Worm (Caenorhabditis elegans): ENCODE data around the gene kvs-2.

DNA sequence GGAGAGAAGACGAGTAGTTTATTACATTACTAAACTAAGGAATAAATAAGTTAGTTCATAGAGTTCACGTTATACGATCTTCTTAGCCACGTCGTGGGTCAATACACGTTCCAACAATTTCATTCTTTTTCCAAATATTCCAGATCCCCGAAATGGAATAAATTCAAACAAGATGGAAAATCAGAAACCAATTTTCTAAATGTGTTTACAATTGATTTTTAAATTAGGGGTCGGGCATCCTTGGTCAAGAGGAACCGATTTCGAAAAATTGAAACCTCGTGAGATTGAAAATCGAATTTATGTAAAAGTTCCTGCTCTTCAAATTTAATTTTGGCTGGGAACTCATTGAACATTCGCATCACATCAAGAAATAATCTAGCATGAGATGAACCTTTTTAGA lies 48.9 kb downstream of the kvs-2 start:
- TF ChIP-seq F55B11.4 (tag; optimal IDR thresholded peaks at IDR 0.05; ENCODE audit: borderline replicate concordance, insufficient read depth) (no peak), snpc-1.1 (tag; optimal IDR thresholded peaks at IDR 0.05; ENCODE audit: insufficient read depth) (no peak), ama-1 (optimal IDR thresholded peaks at IDR 0.05) (no peak), ama-1 (GFP tag; optimal IDR thresholded peaks at IDR 0.05) (no peak), nfya-2 (GFP tag; IDR thresholded peaks at IDR 0.05) (no peak), rpc-1 (optimal IDR thresholded peaks at IDR 0.05) (no peak), rpc-1 (tag; optimal IDR thresholded peaks at IDR 0.05) (no peak), lin-40 (tag; optimal IDR thresholded peaks at IDR 0.05) (no peak), snpc-1.3 (tag; optimal IDR thresholded peaks at IDR 0.05; ENCODE audit: insufficient read depth) (no peak), F10E7.11 (tag; optimal IDR thresholded peaks at IDR 0.05) (no peak), unc-62 (GFP tag; optimal IDR thresholded peaks at IDR 0.05) (no peak), hsf-1 (GFP tag; IDR thresholded peaks at IDR 0.05) (no peak), lin-54 (GFP tag; optimal IDR thresholded peaks at IDR 0.05) (no peak), pha-4 (tag; optimal IDR thresholded peaks at IDR 0.05) (no peak), sdz-38 (tag; optimal IDR thresholded peaks at IDR 0.05) (no peak)
